Fruit fly (Drosophila melanogaster): Measurements from ENCODE around the gene hay.
A peak's percentile ranks its signal among the peaks of the same experiment; 100 is the strongest.

Gene hay

dm6 chr3L:10660744-10661589 lies 30.1 kb downstream of the hay start, which contains the start of the genes CG32066 and CG8003 (continued):
- TF ChIP-seq CG12391 (tag; optimal IDR thresholded peaks at IDR 0.05) (peak; percentile 77), Rfx (GFP tag; IDR thresholded peaks at IDR 0.05) (peak; percentile 55), gem (tag; optimal IDR thresholded peaks at IDR 0.05) (peak; percentile 72), twi (tag; optimal IDR thresholded peaks at IDR 0.05) (no peak), CG10543 (GFP tag; optimal IDR thresholded peaks at IDR 0.05) (peak; percentile 64), CG8478 (optimal IDR thresholded peaks at IDR 0.05) (no peak), CG3838 (GFP tag; optimal IDR thresholded peaks at IDR 0.05) (no peak), CG17385 (GFP tag; optimal IDR thresholded peaks at IDR 0.05) (peak; percentile 24), sna (GFP tag; IDR thresholded peaks at IDR 0.05; ENCODE audit: partially characterized antibody) (peak; percentile 85), Stat92E (GFP tag; optimal IDR thresholded peaks at IDR 0.05) (peak in 1 of 3 experiments; percentile 47), CG1792 (GFP tag; optimal IDR thresholded peaks at IDR 0.05) (no peak), p53 (GFP tag; optimal IDR thresholded peaks at IDR 0.05) (no peak), NC2β (GFP tag; optimal IDR thresholded peaks at IDR 0.05) (no peak), CG2120 (GFP tag; optimal IDR thresholded peaks at IDR 0.05) (peak; percentile 37), Poxn (GFP tag; IDR thresholded peaks at IDR 0.05) (no peak), CG11085 (GFP tag; IDR thresholded peaks at IDR 0.05) (0 out of 2 replicates have a peak, but pooled peaks have one; percentile 41), Sin3A (optimal IDR thresholded peaks at IDR 0.05) (no peak)

dm6 chr3L:10663190-10663763 lies 32.4 kb downstream of the hay start, which contains the start of gene Adi1:
Adi1 (plus strand) TSS chr3L:10663376.
- TF ChIP-seq wek (GFP tag; optimal IDR thresholded peaks at IDR 0.05) (peak; percentile 69), ERR (GFP tag; optimal IDR thresholded peaks at IDR 0.05) (peak; percentile 49), CG34376 (GFP tag; optimal IDR thresholded peaks at IDR 0.05) (peak; percentile 50), CG13287 (GFP tag; IDR thresholded peaks at IDR 0.05; ENCODE audit: partially characterized antibody) (peak; percentile 27), E2f2 (GFP tag; IDR thresholded peaks at IDR 0.05) (peak; percentile 22; the same call in 1 of the 2 replicates), MESR4 (GFP tag; optimal IDR thresholded peaks at IDR 0.05) (peak; percentile 27), Fer1 (GFP tag; optimal IDR thresholded peaks at IDR 0.05) (peak; percentile 7), CG8290 (GFP tag; optimal IDR thresholded peaks at IDR 0.05) (no peak), CG8290 (tag; optimal IDR thresholded peaks at IDR 0.05) (peak in 1 of 2 experiments; percentile 5), cwo (GFP tag; optimal IDR thresholded peaks at IDR 0.05) (no peak), crp (GFP tag; optimal IDR thresholded peaks at IDR 0.05) (peak in 1 of 2 experiments; percentile 82), ftz-f1 (GFP tag; optimal IDR thresholded peaks at IDR 0.05) (peak; percentile 62), dmrt11E (tag; optimal IDR thresholded peaks at IDR 0.05) (no peak), PHDP (tag; optimal IDR thresholded peaks at IDR 0.05) (no peak), CG33213 (GFP tag; optimal IDR thresholded peaks at IDR 0.05) (no peak), sug (tag; optimal IDR thresholded peaks at IDR 0.05) (peak; percentile 17), D (optimal IDR thresholded peaks at IDR 0.05) (no peak), D (GFP tag; optimal IDR thresholded peaks at IDR 0.05) (no peak), CG13894 (tag; optimal IDR thresholded peaks at IDR 0.05) (peak; percentile 14), Dp (GFP tag; optimal IDR thresholded peaks at IDR 0.05) (peak; percentile 31), pzg (GFP tag; optimal IDR thresholded peaks at IDR 0.05) (peak; percentile 13), MBD-R2 (GFP tag; IDR thresholded peaks at IDR 0.05) (peak; percentile 44), grn (GFP tag; optimal IDR thresholded peaks at IDR 0.05) (peak; percentile 22), lbe (GFP tag; optimal IDR thresholded peaks at IDR 0.05) (peak; percentile 28)
